Worm (Caenorhabditis elegans): ENCODE results near the gene fipr-6.

The fipr-6 gene

DNA sequence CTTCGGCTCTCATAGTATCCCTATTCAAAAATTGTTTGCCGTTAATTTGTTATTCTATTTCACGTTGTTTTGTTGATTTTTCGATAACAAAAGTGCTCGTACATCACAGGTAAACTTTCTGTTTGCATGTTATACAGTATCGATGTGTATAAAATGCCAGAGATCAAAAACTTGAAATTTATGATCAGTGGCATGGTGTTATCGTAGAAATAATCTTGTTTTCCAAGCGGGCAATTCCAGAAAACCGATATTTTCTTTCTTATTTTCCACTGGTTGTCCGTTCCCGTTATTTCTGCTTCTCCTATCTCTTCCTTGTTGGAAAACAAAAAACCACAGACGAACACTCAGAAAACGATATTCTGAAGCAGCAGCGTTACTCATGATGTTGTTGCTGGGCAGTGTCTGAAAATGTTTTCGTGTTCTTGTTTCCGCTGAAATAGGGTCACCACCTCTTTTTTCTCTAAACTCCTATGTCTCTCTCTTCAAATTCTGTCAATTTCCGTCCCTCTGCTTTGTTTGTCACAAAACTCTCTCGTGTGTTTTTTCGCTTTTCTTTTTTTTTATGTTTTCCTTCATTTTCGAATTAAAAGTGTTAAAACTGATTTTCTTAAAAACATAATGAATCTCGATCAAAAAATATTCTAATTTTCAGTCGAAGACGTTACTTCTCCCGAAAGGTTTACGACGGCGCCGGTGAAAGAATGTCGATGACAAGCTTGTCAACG is 17.4 kb downstream of the fipr-6 start, which contains the start of gene akt-1:
TSS of gene akt-1 (plus strand) at position 651 of the 725 bp plus-strand sequence.
- TF ChIP-seq tab-1 (GFP tag; IDR thresholded peaks at IDR 0.05) (no peak), flt-1 (GFP tag; IDR thresholded peaks at IDR 0.05) (no peak), ztf-23 (GFP tag; IDR thresholded peaks at IDR 0.05) (no peak), med-1 (GFP tag; optimal IDR thresholded peaks at IDR 0.05; ENCODE audit: insufficient read depth) (no peak), ztf-29 (GFP tag; IDR thresholded peaks at IDR 0.05) (no peak), T22C8.4 (GFP tag; IDR thresholded peaks at IDR 0.05) (no peak), cog-1 (tag; optimal IDR thresholded peaks at IDR 0.05) (no peak), klf-2 (GFP tag; conservative IDR thresholded peaks at IDR 0.05) (no peak), ref-1 (GFP tag; conservative IDR thresholded peaks at IDR 0.05) (no peak)

DNA sequence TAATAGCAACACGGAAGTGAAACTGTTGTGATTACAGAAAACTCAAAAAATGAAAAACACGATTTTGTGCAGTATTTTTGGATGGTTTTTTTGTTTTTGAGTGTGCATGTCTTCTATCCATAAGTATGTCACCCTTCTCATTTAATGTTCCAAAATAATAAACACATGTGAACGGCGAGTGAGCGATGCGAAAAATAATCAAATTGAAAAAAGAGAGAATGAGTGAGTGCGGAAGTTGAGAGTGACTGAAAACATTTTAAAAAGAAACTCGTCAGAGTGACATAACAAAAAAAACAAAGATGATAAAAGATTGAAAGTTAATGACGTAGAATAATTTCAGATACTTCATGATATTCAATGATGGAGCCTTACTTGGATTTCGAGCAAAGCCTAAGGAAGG is 18.5 kb downstream of the fipr-6 start:
- TF ChIP-seq tab-1 (GFP tag; IDR thresholded peaks at IDR 0.05) (no peak), ztf-23 (GFP tag; IDR thresholded peaks at IDR 0.05) (no peak), ztf-29 (GFP tag; IDR thresholded peaks at IDR 0.05) (no peak), klf-2 (GFP tag; conservative IDR thresholded peaks at IDR 0.05) (no peak), ref-1 (GFP tag; conservative IDR thresholded peaks at IDR 0.05) (no peak), T22C8.4 (GFP tag; IDR thresholded peaks at IDR 0.05) (no peak)

- TF ChIP-seq ztf-29 (GFP tag; IDR thresholded peaks at IDR 0.05) (no peak), klf-2 (GFP tag; conservative IDR thresholded peaks at IDR 0.05) (no peak), ref-1 (GFP tag; conservative IDR thresholded peaks at IDR 0.05) (no peak), med-1 (GFP tag; optimal IDR thresholded peaks at IDR 0.05; ENCODE audit: insufficient read depth) (no peak), T22C8.4 (GFP tag; IDR thresholded peaks at IDR 0.05) (no peak), flt-1 (GFP tag; IDR thresholded peaks at IDR 0.05) (no peak), tab-1 (GFP tag; IDR thresholded peaks at IDR 0.05) (no peak), ztf-23 (GFP tag; IDR thresholded peaks at IDR 0.05) (no peak), cog-1 (tag; optimal IDR thresholded peaks at IDR 0.05) (no peak)
These were observed 21.6 kb downstream of the fipr-6 start for ce11 chrV:10252682-10253081.

DNA sequence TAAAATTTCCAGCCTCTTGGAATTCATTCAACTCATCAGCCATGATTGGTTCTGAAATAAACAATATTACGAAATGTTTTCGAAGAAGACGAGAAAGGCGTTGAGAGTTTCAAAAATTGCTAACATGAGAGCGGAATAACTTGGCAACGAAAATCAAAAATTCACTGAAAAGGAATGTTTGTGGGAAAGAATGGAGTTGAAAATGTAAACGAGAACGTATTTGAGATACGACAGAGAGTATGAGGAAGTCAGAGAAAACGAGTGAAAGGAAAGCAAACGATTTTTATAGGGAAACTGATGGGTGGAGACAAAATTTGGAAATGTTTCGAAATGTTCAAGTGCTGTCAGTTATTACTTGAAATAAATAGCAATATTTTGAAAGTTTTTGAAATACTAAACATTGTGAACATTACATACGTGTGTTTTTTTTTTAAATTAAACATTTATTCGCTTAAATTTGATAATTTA is 24.0 kb downstream of the fipr-6 start, which contains the start of gene rop-1:
TSS of gene rop-1 (minus strand) at position 51 of the 468 bp plus-strand sequence.
- no peak for TF ChIP-seq med-1 (GFP tag; optimal IDR thresholded peaks at IDR 0.05; ENCODE audit: insufficient read depth)
- no peak for TF ChIP-seq cog-1 (tag; optimal IDR thresholded peaks at IDR 0.05)

- no peak for TF ChIP-seq T22C8.4 (GFP tag; IDR thresholded peaks at IDR 0.05)
- no peak for TF ChIP-seq klf-2 (GFP tag; conservative IDR thresholded peaks at IDR 0.05)
- no peak for TF ChIP-seq ztf-23 (GFP tag; IDR thresholded peaks at IDR 0.05)
- no peak for TF ChIP-seq med-1 (GFP tag; optimal IDR thresholded peaks at IDR 0.05; ENCODE audit: insufficient read depth)
- TF ChIP-seq tab-1 (GFP tag; IDR thresholded peaks at IDR 0.05) = no peak
- no peak for TF ChIP-seq ref-1 (GFP tag; conservative IDR thresholded peaks at IDR 0.05)
- TF ChIP-seq flt-1 (GFP tag; IDR thresholded peaks at IDR 0.05) = no peak
- no peak for TF ChIP-seq ztf-29 (GFP tag; IDR thresholded peaks at IDR 0.05)
- TF ChIP-seq cog-1 (tag; optimal IDR thresholded peaks at IDR 0.05) = no peak
These were observed 25.0 kb downstream of the fipr-6 start, which contains the start of gene nhr-232 for ce11 chrV:10256050-10256449. TSS of gene nhr-232 (plus strand) at chrV:10256170.

ce11 chrV:10260460-10260859 is 29.4 kb downstream of the fipr-6 start, which contains the start of gene sri-18:
TSS of gene sri-18 (minus strand) at chrV:10260560.
- TF ChIP-seq klf-2 (GFP tag; conservative IDR thresholded peaks at IDR 0.05) (no peak), ztf-23 (GFP tag; IDR thresholded peaks at IDR 0.05) (no peak), med-1 (GFP tag; optimal IDR thresholded peaks at IDR 0.05; ENCODE audit: insufficient read depth) (no peak), ztf-29 (GFP tag; IDR thresholded peaks at IDR 0.05) (no peak)

DNA sequence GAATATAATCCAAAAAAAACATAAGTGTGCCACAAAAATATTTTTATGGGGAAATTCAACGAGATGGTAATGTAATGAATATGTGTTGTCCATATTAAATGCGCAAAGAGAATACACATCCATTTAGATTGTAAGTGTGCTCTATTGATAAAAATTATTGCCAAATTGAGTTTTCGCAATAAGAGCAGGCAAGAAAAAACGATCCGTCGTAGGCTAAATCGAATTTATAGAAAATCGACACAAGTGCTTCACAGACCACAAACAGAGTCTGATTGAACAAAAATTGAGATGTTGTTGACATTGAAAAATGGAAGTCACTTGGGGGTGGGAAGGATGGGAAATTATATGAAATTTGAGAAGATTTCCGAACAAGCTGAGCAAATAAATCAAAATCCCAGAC is 34.0 kb downstream of the fipr-6 start:
- TF ChIP-seq ref-1 (GFP tag; conservative IDR thresholded peaks at IDR 0.05) = no peak
- no peak for TF ChIP-seq cog-1 (tag; optimal IDR thresholded peaks at IDR 0.05)
- TF ChIP-seq T22C8.4 (GFP tag; IDR thresholded peaks at IDR 0.05) = no peak
- no peak for TF ChIP-seq ztf-29 (GFP tag; IDR thresholded peaks at IDR 0.05)
- no peak for TF ChIP-seq ztf-23 (GFP tag; IDR thresholded peaks at IDR 0.05)
- no peak for TF ChIP-seq flt-1 (GFP tag; IDR thresholded peaks at IDR 0.05)
- TF ChIP-seq med-1 (GFP tag; optimal IDR thresholded peaks at IDR 0.05; ENCODE audit: insufficient read depth) = no peak
- no peak for TF ChIP-seq tab-1 (GFP tag; IDR thresholded peaks at IDR 0.05)
- no peak for TF ChIP-seq klf-2 (GFP tag; conservative IDR thresholded peaks at IDR 0.05)

DNA sequence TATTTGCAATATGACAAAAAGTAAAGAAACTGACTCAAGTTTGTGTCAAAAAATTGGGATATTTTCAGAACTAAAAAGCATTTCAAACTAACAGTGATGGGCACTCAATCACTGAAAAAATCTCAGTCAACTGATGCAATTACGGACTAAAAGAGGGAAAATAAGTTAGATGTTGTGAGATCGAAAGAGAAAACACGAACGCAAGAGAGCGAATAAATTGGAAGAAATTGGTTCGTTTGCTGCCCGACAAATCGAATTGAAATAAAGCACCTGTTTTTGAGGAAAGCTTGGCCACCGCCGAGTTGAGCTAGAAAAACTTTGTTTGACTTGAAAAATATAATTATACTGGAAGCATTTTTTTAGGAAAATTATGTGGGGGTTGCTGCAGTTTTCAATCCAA is 35.0 kb downstream of the fipr-6 start:
- no peak for TF ChIP-seq med-1 (GFP tag; optimal IDR thresholded peaks at IDR 0.05; ENCODE audit: insufficient read depth)
- TF ChIP-seq tab-1 (GFP tag; IDR thresholded peaks at IDR 0.05) = no peak
- no peak for TF ChIP-seq flt-1 (GFP tag; IDR thresholded peaks at IDR 0.05)
- no peak for TF ChIP-seq ref-1 (GFP tag; conservative IDR thresholded peaks at IDR 0.05)
- TF ChIP-seq ztf-23 (GFP tag; IDR thresholded peaks at IDR 0.05) = no peak
- TF ChIP-seq klf-2 (GFP tag; conservative IDR thresholded peaks at IDR 0.05) = no peak
- no peak for TF ChIP-seq T22C8.4 (GFP tag; IDR thresholded peaks at IDR 0.05)
- TF ChIP-seq cog-1 (tag; optimal IDR thresholded peaks at IDR 0.05) = no peak
- no peak for TF ChIP-seq ztf-29 (GFP tag; IDR thresholded peaks at IDR 0.05)

ce11 chrV:10270214-10270613 is 39.2 kb downstream of the fipr-6 start, which contains the start of gene ric-4:
TSS of gene ric-4 (minus strand) at chrV:10270314.
- no peak for TF ChIP-seq ztf-23 (GFP tag; IDR thresholded peaks at IDR 0.05)
- TF ChIP-seq tab-1 (GFP tag; IDR thresholded peaks at IDR 0.05) = no peak
- TF ChIP-seq T22C8.4 (GFP tag; IDR thresholded peaks at IDR 0.05) = no peak
- TF ChIP-seq flt-1 (GFP tag; IDR thresholded peaks at IDR 0.05) = no peak
- no peak for TF ChIP-seq ztf-29 (GFP tag; IDR thresholded peaks at IDR 0.05)
- TF ChIP-seq ref-1 (GFP tag; conservative IDR thresholded peaks at IDR 0.05) = no peak
- no peak for TF ChIP-seq med-1 (GFP tag; optimal IDR thresholded peaks at IDR 0.05; ENCODE audit: insufficient read depth)
- TF ChIP-seq cog-1 (tag; optimal IDR thresholded peaks at IDR 0.05) = no peak

DNA sequence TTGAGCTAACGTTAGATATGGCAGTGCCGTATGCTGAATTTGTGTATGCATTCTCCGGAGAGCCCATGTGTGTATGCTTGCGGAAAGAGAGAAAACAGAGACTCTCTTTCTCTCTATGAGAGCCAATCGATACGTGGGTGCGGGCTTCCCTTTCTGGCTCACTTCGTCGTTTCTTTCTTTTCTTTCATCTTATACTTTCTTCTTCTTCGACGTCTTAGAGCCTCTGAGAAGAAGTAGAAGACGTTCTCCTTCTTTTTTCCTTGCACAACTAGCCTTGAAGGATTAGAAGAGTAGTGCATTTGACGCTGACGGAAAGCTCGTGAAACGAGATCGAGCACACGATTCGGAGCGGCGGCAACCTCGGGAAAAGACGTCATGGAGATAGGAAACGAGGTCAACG is 42.8 kb downstream of the fipr-6 start:
- TF ChIP-seq T22C8.4 (GFP tag; IDR thresholded peaks at IDR 0.05) (0 out of 2 replicates have a peak, but pooled peaks have one; percentile 45), klf-2 (GFP tag; conservative IDR thresholded peaks at IDR 0.05) (no peak)
